Worm (Caenorhabditis elegans) whole organism, L2 larva: ENCODE results near the gene C33G8.2.

ENCODE experiments used
- C34F6.9 ChIP-seq: fragments of 150-350 bp; optimal IDR thresholded peaks from 2 replicates; lab custom pipeline; 2014; ENCODE audit warnings: missing biosample characterization, missing genetic modification characterization
- F13H6.1 ChIP-seq: sonication (generic microtip); optimal IDR thresholded peaks from 2 replicates; lab custom pipeline; 2016; ENCODE audit warnings: missing genetic modification characterization, missing compliant biosample characterization
- R02D3.7 ChIP-seq: fragments of 150-350 bp; optimal IDR thresholded peaks from 2 replicates; lab custom pipeline; 2014; ENCODE audit warnings: missing biosample characterization, missing genetic modification characterization
- alr-1 ChIP-seq: fragments of 150-350 bp; optimal IDR thresholded peaks from 2 replicates; lab custom pipeline; 2014; ENCODE audit warnings: missing biosample characterization, missing genetic modification characterization
- ama-1 ChIP-seq: fragments of 150-350 bp; optimal IDR thresholded peaks from 2 replicates; lab custom pipeline; 2018; ENCODE audit warnings: inconsistent platforms
- ceh-16 ChIP-seq: fragments of 150-350 bp; optimal IDR thresholded peaks from 2 replicates; lab custom pipeline; 2014; ENCODE audit warnings: missing biosample characterization, missing genetic modification characterization
- ceh-82 ChIP-seq: fragments of 150-350 bp; optimal IDR thresholded peaks from 2 replicates; lab custom pipeline; 2014; ENCODE audit warnings: missing biosample characterization, missing genetic modification characterization
- crh-2 ChIP-seq: sonication (generic microtip); optimal IDR thresholded peaks from 2 replicates; lab custom pipeline; 2017; ENCODE audit warnings: missing biosample characterization, missing genetic modification characterization
- dmd-4 ChIP-seq: sonication (generic microtip); optimal IDR thresholded peaks from 2 replicates; lab custom pipeline; 2017; ENCODE audit warnings: missing biosample characterization, missing genetic modification characterization
- egl-27 ChIP-seq: sonication (generic microtip); optimal IDR thresholded peaks from 3 replicates; lab custom pipeline; 2017; ENCODE audit warnings: missing biosample characterization, missing genetic modification reagents, missing genetic modification characterization
- elt-3 ChIP-seq: sonication (generic microtip); optimal IDR thresholded peaks from 2 replicates; lab custom pipeline; 2017; ENCODE audit warnings: missing biosample characterization, missing genetic modification characterization
- fos-1 ChIP-seq: fragments of 150-350 bp; optimal IDR thresholded peaks from 2 replicates; lab custom pipeline; 2014; ENCODE audit warnings: missing biosample characterization, missing genetic modification characterization
- lin-11 ChIP-seq: fragments of 150-350 bp; sonication (generic microtip); optimal IDR thresholded peaks from 2 replicates; lab custom pipeline; 2014; ENCODE audit warnings: missing biosample characterization, missing genetic modification characterization, inconsistent platforms, mixed read lengths
- lin-39 ChIP-seq: fragments of 150-350 bp; optimal IDR thresholded peaks from 2 replicates; lab custom pipeline; 2014; ENCODE audit warnings: missing biosample characterization, missing genetic modification reagents, missing genetic modification characterization
- mab-5 ChIP-seq: fragments of 150-350 bp; optimal IDR thresholded peaks from 2 replicates; lab custom pipeline; 2014; ENCODE audit warnings: missing biosample characterization, missing genetic modification characterization
- mbf-1 ChIP-seq: sonication (generic microtip); optimal IDR thresholded peaks from 2 replicates; lab custom pipeline; 2017; ENCODE audit warnings: missing biosample characterization, missing genetic modification characterization
- mdl-1 ChIP-seq, 2 experiments: fragments of 150-350 bp in 1 of 2; sonication (generic microtip) in 1 of 2; optimal IDR thresholded peaks; 2 replicates each; lab custom pipeline; 2017; ENCODE audit warnings: missing biosample characterization in 2 of 2, missing genetic modification characterization in 2 of 2
- nhr-12 ChIP-seq: fragments of 150-350 bp; optimal IDR thresholded peaks from 2 replicates; lab custom pipeline; 2014; ENCODE audit warnings: missing biosample characterization, missing genetic modification characterization
- nhr-21 ChIP-seq: fragments of 150-350 bp; optimal IDR thresholded peaks from 2 replicates; lab custom pipeline; 2014; ENCODE audit warnings: missing biosample characterization, missing genetic modification characterization
- nhr-23 ChIP-seq: fragments of 150-350 bp; optimal IDR thresholded peaks from 2 replicates; lab custom pipeline; 2014; ENCODE audit warnings: missing biosample characterization, missing genetic modification reagents, missing genetic modification characterization
- nhr-237 ChIP-seq: fragments of 150-350 bp; optimal IDR thresholded peaks from 2 replicates; lab custom pipeline; 2014; ENCODE audit warnings: missing biosample characterization, missing genetic modification characterization
- nhr-25 ChIP-seq: fragments of 150-350 bp; sonication (generic microtip); optimal IDR thresholded peaks from 3 replicates; lab custom pipeline; 2014; ENCODE audit warnings: missing biosample characterization, missing genetic modification characterization
- nhr-6 ChIP-seq: fragments of 150-350 bp; optimal IDR thresholded peaks from 2 replicates; lab custom pipeline; 2014; ENCODE audit warnings: missing biosample characterization, missing genetic modification characterization
- nhr-77 ChIP-seq: fragments of 150-350 bp; optimal IDR thresholded peaks from 2 replicates; lab custom pipeline; 2014; ENCODE audit warnings: missing biosample characterization, missing genetic modification characterization
- peb-1 ChIP-seq: fragments of 150-350 bp; optimal IDR thresholded peaks from 2 replicates; lab custom pipeline; 2014; ENCODE audit warnings: missing biosample characterization, missing genetic modification characterization
- sem-4 ChIP-seq: fragments of 150-350 bp; optimal IDR thresholded peaks from 2 replicates; lab custom pipeline; 2014; ENCODE audit warnings: missing biosample characterization, missing genetic modification reagents, missing genetic modification characterization
- sma-9 ChIP-seq, 2 experiments: fragments of 150-350 bp in 1 of 2; sonication (generic microtip) in 1 of 2; optimal IDR thresholded peaks; 2 replicates each; lab custom pipeline; 2014 to 2016; ENCODE audit warnings: missing genetic modification characterization in 2 of 2, mild to moderate bottlenecking in 1 of 2, missing biosample characterization in 1 of 2, missing compliant biosample characterization in 1 of 2, missing genetic modification reagents in 1 of 2, moderate library complexity in 1 of 2
- snpc-4 ChIP-seq: fragments of 150-350 bp; optimal IDR thresholded peaks from 2 replicates; lab custom pipeline; 2014; ENCODE audit warnings: missing biosample characterization, missing genetic modification characterization
- unc-55 ChIP-seq: fragments of 150-350 bp; sonication (generic microtip); optimal IDR thresholded peaks from 3 replicates; lab custom pipeline; 2014; ENCODE audit warnings: missing biosample characterization, missing genetic modification reagents, missing genetic modification characterization
- zag-1 ChIP-seq: fragments of 150-350 bp; optimal IDR thresholded peaks from 2 replicates; lab custom pipeline; 2014; ENCODE audit warnings: missing biosample characterization, missing genetic modification characterization
- ztf-1 ChIP-seq: fragments of 200-800 bp; sonication (Bioruptor generic); conservative IDR thresholded peaks from 2 replicates; pipeline ENCODE4 v1.3.6; 2022; ENCODE audit warnings: missing genetic modification characterization, missing compliant biosample characterization
- ztf-11 ChIP-seq: sonication (generic microtip); optimal IDR thresholded peaks from 2 replicates; lab custom pipeline; 2017; ENCODE audit warnings: missing biosample characterization, missing genetic modification characterization
- ztf-4 ChIP-seq: fragments of 150-350 bp; optimal IDR thresholded peaks from 2 replicates; lab custom pipeline; 2014; ENCODE audit warnings: missing biosample characterization, missing genetic modification characterization

The C33G8.2 gene

ce11 chrV:7009461-7009860, at the start of gene C33G8.2:
Gene C33G8.2, plus strand, starts transcription at chrV:7009761.
- TF ChIP-seq nhr-23 (tag; lab: Kevin White, UChicago) (no peak), nhr-25 (tag; lab: Kevin White, UChicago) (no peak), sma-9 (GFP tag; optimal IDR thresholded peaks at IDR 0.05; lab: Kevin White, UChicago) (no peak), sma-9 (tag; optimal IDR thresholded peaks at IDR 0.05; lab: Kevin White, UChicago) (no peak), lin-39 (tag; lab: Kevin White, UChicago) (no peak)

ce11 chrV:6969950-6970532, 39.5 kb upstream of the C33G8.2 start, which contains the start of gene ptr-15:
Gene ptr-15, minus strand, starts transcription at chrV:6970000.
- peak; percentile 24 for TF ChIP-seq nhr-21 (tag; lab: Kevin White, UChicago)
- peak; percentile 30 for TF ChIP-seq peb-1 (tag; lab: Kevin White, UChicago)
- no peak for TF ChIP-seq nhr-25 (tag; lab: Kevin White, UChicago)
- TF ChIP-seq zag-1 (tag; lab: Kevin White, UChicago): no peak
- TF ChIP-seq nhr-12: no peak
- no peak for TF ChIP-seq egl-27 (tag; lab: Kevin White, UChicago)
- no peak for TF ChIP-seq crh-2
- TF ChIP-seq nhr-77 (tag; lab: Kevin White, UChicago): no peak
- no peak for TF ChIP-seq ztf-1 (GFP tag; lab: Robert Waterston, UW)
- TF ChIP-seq fos-1 (tag; lab: Kevin White, UChicago): peak; percentile 10
- TF ChIP-seq, all 48 proteins: peak for 3

DNA sequence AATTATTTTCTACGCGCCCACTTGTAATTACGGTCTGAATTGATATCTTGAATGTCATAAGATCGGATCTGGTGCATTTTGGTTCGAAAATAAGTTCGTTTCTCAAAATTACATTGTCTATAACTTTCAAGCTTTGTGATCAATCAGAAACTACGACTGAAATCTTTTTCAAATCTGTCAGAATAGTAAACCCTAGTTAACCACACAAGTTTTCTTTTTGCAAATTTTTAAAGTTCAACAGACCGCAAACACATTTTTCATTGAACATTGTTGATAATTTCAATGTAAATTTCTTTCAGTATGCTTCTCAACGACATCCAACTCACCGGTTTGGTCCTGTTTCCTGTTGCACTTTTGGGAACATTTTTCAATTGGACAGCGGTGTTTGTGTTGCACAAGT, 38.0 kb upstream of the C33G8.2 start, which contains the start of gene srx-59:
Gene srx-59 (plus strand): TSS at position 301 of the 400 bp plus-strand sequence.
- TF ChIP-seq ceh-16 (tag; lab: Kevin White, UChicago) (no peak), nhr-12 (no peak), sma-9 (GFP tag; optimal IDR thresholded peaks at IDR 0.05; lab: Kevin White, UChicago) (no peak), sma-9 (tag; optimal IDR thresholded peaks at IDR 0.05; lab: Kevin White, UChicago) (no peak), fos-1 (tag; lab: Kevin White, UChicago) (no peak), mab-5 (no peak), nhr-237 (tag; lab: Kevin White, UChicago) (no peak), lin-11 (tag; lab: Kevin White, UChicago) (no peak), alr-1 (tag; lab: Kevin White, UChicago) (no peak), sem-4 (tag; lab: Kevin White, UChicago) (no peak), F13H6.1 (no peak)

DNA sequence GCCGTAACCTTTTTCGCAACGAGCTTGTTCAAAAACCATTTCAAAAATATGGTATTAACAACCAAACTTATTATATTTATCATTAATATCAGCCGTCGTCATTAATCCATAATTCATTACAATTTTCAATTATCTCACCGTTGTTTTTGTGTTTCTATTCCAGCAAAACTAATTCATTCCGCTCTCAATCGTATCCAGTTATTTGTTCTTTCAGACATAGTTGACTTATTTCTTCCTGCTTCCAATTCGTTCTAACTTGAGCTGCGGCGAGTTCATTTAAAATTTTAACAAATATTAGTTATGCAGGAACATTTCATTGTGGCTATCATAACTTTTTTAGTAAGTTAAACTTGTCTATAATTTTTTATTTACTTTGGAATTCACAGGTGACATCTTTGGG, 33.5 kb upstream of the C33G8.2 start, which contains the start of gene srx-16:
Gene srx-16 (plus strand): TSS at position 301 of the 400 bp plus-strand sequence.
- TF ChIP-seq ceh-82 (tag; lab: Kevin White, UChicago) (no peak), dmd-4 (no peak), alr-1 (tag; lab: Kevin White, UChicago) (no peak), nhr-21 (tag; lab: Kevin White, UChicago) (no peak), snpc-4 (tag; lab: Kevin White, UChicago) (no peak), lin-39 (tag; lab: Kevin White, UChicago) (no peak), sma-9 (GFP tag; optimal IDR thresholded peaks at IDR 0.05; lab: Kevin White, UChicago) (no peak), sma-9 (tag; optimal IDR thresholded peaks at IDR 0.05; lab: Kevin White, UChicago) (no peak), unc-55 (no peak)

ce11 chrV:6979019-6979418, 30.5 kb upstream of the C33G8.2 start, which contains the start of gene sre-12:
Gene sre-12, minus strand, starts transcription at chrV:6979119.
- TF ChIP-seq peb-1 (tag; lab: Kevin White, UChicago) (no peak), C34F6.9 (tag; lab: Kevin White, UChicago) (no peak), mbf-1 (tag; lab: Kevin White, UChicago) (no peak), ztf-4 (tag; lab: Kevin White, UChicago) (no peak), unc-55 (no peak), dmd-4 (no peak), nhr-77 (tag; lab: Kevin White, UChicago) (no peak), nhr-6 (tag; lab: Kevin White, UChicago) (no peak), nhr-23 (tag; lab: Kevin White, UChicago) (no peak), F13H6.1 (no peak)
- TF ChIP-seq, all 48 proteins: peak for 0

DNA sequence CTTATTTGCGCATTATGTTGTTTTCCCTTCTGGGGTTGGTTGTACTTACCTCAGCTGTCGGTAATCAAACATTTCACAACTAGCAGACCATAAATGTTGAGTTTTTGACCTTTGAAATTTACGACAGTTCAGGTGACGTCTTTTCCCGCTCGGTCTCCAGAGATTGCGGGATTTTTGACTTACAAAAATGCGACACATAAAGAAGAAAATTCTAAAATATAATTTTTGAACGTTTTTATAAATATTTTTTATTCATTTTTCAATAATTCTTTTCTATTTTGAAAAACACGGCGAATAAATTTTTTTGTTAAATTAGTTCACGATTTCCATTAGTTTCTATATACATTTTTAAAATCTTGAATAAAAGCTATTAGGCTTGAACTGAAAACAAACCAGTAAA, 26.7 kb upstream of the C33G8.2 start, which contains the start of gene nhr-161:
Gene nhr-161 (minus strand): TSS at position 101 of the 400 bp plus-strand sequence.
- TF ChIP-seq nhr-6 (tag; lab: Kevin White, UChicago) (no peak), dmd-4 (no peak), fos-1 (tag; lab: Kevin White, UChicago) (no peak), nhr-77 (tag; lab: Kevin White, UChicago) (no peak), unc-55 (no peak), R02D3.7 (tag; lab: Kevin White, UChicago) (no peak), snpc-4 (tag; lab: Kevin White, UChicago) (no peak), ztf-11 (no peak), ceh-16 (tag; lab: Kevin White, UChicago) (no peak), nhr-21 (tag; lab: Kevin White, UChicago) (no peak), mbf-1 (tag; lab: Kevin White, UChicago) (no peak), peb-1 (tag; lab: Kevin White, UChicago) (no peak), mdl-1 (tag; optimal IDR thresholded peaks at IDR 0.05; lab: Kevin White, UChicago) (no peak), elt-3 (tag; lab: Kevin White, UChicago) (no peak), lin-11 (tag; lab: Kevin White, UChicago) (no peak), nhr-12 (no peak), nhr-25 (tag; lab: Kevin White, UChicago) (no peak), ama-1 (lab: Kevin White, UChicago) (no peak)
